Fruit fly (Drosophila melanogaster): ENCODE measurements around the gene mah.

The mah gene

DNA sequence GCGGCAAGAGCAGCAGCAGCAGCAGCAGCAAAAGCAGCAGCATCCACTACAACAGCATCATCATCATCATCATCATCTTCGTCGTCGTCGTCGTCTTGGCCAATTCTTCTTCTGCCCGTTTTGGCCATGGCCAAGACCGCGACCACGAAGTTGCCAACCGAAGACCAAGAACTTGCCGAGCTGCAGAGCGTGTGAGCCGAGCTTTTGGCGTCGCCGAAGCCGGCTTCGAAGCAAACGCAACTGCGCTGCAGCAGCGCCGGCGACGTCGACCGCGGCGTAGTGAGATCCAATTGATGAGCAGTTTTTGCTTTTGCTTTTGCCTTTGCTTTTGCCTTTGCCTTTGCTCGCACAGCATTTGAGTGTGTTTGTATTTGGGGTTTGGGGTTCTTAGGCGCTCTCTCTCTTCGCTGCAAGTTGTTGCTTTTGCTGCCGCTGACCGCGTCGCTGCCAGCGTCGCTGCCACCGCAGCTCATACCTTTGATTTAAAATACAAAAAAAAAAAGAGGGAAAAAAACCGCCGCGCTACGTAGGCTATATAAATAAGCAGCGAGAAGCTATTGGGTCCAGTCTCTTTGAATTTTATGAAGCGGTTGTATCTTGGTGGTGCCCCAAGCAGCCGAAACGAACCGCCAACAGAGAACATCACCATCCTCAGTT, 37.7 kb downstream of the mah start (continued):
- TF ChIP-seq en (GFP tag; optimal IDR thresholded peaks at IDR 0.05): no peak

dm6 chr3R:24996502-24996901, 49.1 kb downstream of the mah start:
- TF ChIP-seq NC2β (GFP tag; optimal IDR thresholded peaks at IDR 0.05) (no peak), Optix (GFP tag; IDR thresholded peaks at IDR 0.05) (no peak), bsh (GFP tag; optimal IDR thresholded peaks at IDR 0.05) (peak; percentile 4 to 17), nerfin-1 (tag; optimal IDR thresholded peaks at IDR 0.05) (no peak), Drgx (GFP tag; IDR thresholded peaks at IDR 0.05) (peak; percentile 93), pros (GFP tag; optimal IDR thresholded peaks at IDR 0.05) (no peak)

- no peak for TF ChIP-seq CkIIα-i1 (GFP tag; IDR thresholded peaks at IDR 0.05)
- TF ChIP-seq dysf (GFP tag; IDR thresholded peaks at IDR 0.05): no peak
- TF ChIP-seq Nf-YC (tag; optimal IDR thresholded peaks at IDR 0.05): no peak
- no peak for TF ChIP-seq CG9609 (GFP tag; optimal IDR thresholded peaks at IDR 0.05)
- TF ChIP-seq da (GFP tag; optimal IDR thresholded peaks at IDR 0.05): no peak
- TF ChIP-seq Lhr (GFP tag; optimal IDR thresholded peaks at IDR 0.05): no peak
- no peak for TF ChIP-seq usp (GFP tag; optimal IDR thresholded peaks at IDR 0.05)
- no peak for TF ChIP-seq exex (tag; optimal IDR thresholded peaks at IDR 0.05)
- no peak for TF ChIP-seq CG33213 (GFP tag; optimal IDR thresholded peaks at IDR 0.05)
- no peak for TF ChIP-seq croc (GFP tag; conservative IDR thresholded peaks at IDR 0.05)
- no peak for TF ChIP-seq nau (GFP tag; optimal IDR thresholded peaks at IDR 0.05)
- no peak for TF ChIP-seq Hr39 (optimal IDR thresholded peaks at IDR 0.05)
Measured at dm6 chr3R:24997287-24997686, 49.9 kb downstream of the mah start.

All from whole organism, embryonic.